Worm (Caenorhabditis elegans) whole organism, L4 larva: ENCODE results near the gene F15B9.11.
A peak's percentile ranks its signal among the peaks of the same experiment; 100 is the strongest.

ENCODE experiments used
- F44E2.7 ChIP-seq: fragments of 200-800 bp; sonication (Bioruptor generic); IDR thresholded peaks from 2 replicates; pipeline ENCODE4 v2.1.2; 2022; ENCODE audit warnings: missing genetic modification characterization, missing compliant biosample characterization
- F49E8.2 ChIP-seq: sonication (generic microtip); optimal IDR thresholded peaks from 2 replicates; lab custom pipeline; 2016; ENCODE audit warnings: missing compliant biosample characterization, mild to moderate bottlenecking, missing genetic modification characterization, borderline replicate concordance
- Y105C5A.15 ChIP-seq: fragments of 200-800 bp; sonication (Bioruptor generic); IDR thresholded peaks from 2 replicates; pipeline ENCODE4 v1.3.6; 2022; ENCODE audit warnings: missing genetic modification characterization, missing compliant biosample characterization
- aha-1 ChIP-seq: fragments of 150-350 bp; peaks from one replicate; lab custom pipeline; 2014; ENCODE audit warnings: missing biosample characterization, missing genetic modification characterization
- ceh-62 ChIP-seq: sonication (generic microtip); optimal IDR thresholded peaks from 2 replicates; lab custom pipeline; 2017; ENCODE audit warnings: missing biosample characterization, missing genetic modification characterization
- cey-2 ChIP-seq: sonication (generic microtip); optimal IDR thresholded peaks from 3 replicates; lab custom pipeline; 2017; ENCODE audit warnings: missing genetic modification characterization, mild to moderate bottlenecking, missing compliant biosample characterization, antibody characterized with exemption, borderline replicate concordance; ENCODE audit not compliant: insufficient read depth
- daf-12 ChIP-seq: fragments of 150-350 bp; optimal IDR thresholded peaks from 2 replicates; lab custom pipeline; 2014; ENCODE audit warnings: missing biosample characterization, missing genetic modification reagents, missing genetic modification characterization
- daf-16 ChIP-seq, 3 experiments: sonication (generic microtip); optimal IDR thresholded peaks; 2 replicates each; lab custom pipeline; 2016 to 2017; ENCODE audit warnings: missing genetic modification characterization in 3 of 3, missing genetic modification reagents in 3 of 3, mild to moderate bottlenecking in 2 of 3, missing compliant biosample characterization in 2 of 3, missing biosample characterization in 1 of 3, moderate library complexity in 1 of 3
- dmd-9 ChIP-seq: fragments of 200-800 bp; sonication (Bioruptor generic); IDR thresholded peaks from 2 replicates; pipeline ENCODE4 v1.3.6; 2022; ENCODE audit warnings: missing genetic modification reagents, missing genetic modification characterization, missing compliant biosample characterization
- duxl-1 ChIP-seq: sonication (generic microtip); optimal IDR thresholded peaks from 2 replicates; lab custom pipeline; 2016; ENCODE audit warnings: mild to moderate bottlenecking, missing genetic modification characterization, moderate library complexity, missing compliant biosample characterization; ENCODE audit not compliant: poor library complexity
- dve-1 ChIP-seq: sonication (generic microtip); optimal IDR thresholded peaks from 2 replicates; lab custom pipeline; 2017; ENCODE audit warnings: antibody characterized with exemption, mild to moderate bottlenecking, missing genetic modification characterization, missing compliant biosample characterization; ENCODE audit not compliant: insufficient read depth
- hlh-30 ChIP-seq: sonication (generic microtip); optimal IDR thresholded peaks from 2 replicates; lab custom pipeline; 2017; ENCODE audit warnings: antibody characterized with exemption, mild to moderate bottlenecking, missing genetic modification characterization, missing compliant biosample characterization; ENCODE audit not compliant: insufficient read depth
- jun-1 ChIP-seq: fragments of 150-350 bp; optimal IDR thresholded peaks from 2 replicates; lab custom pipeline; 2014; ENCODE audit warnings: missing biosample characterization, missing genetic modification reagents, missing genetic modification characterization
- lim-7 ChIP-seq: fragments of 200-800 bp; sonication (Bioruptor generic); IDR thresholded peaks from 2 replicates; pipeline ENCODE4 v1.3.6; 2022; ENCODE audit warnings: missing genetic modification characterization, missing compliant biosample characterization
- lin-1 ChIP-seq: fragments of 200-800 bp; sonication (Bioruptor generic); IDR thresholded peaks from 2 replicates; pipeline ENCODE4 v1.3.6; 2022; ENCODE audit warnings: missing genetic modification reagents, missing genetic modification characterization, missing compliant biosample characterization
- lin-15B ChIP-seq: fragments of 150-350 bp; sonication (generic microtip); optimal IDR thresholded peaks from 3 replicates; lab custom pipeline; 2014; ENCODE audit warnings: missing biosample characterization, missing genetic modification characterization
- lin-38 ChIP-seq: fragments of 200-800 bp; sonication (Bioruptor generic); IDR thresholded peaks from 2 replicates; pipeline ENCODE4 v1.3.6; 2022; ENCODE audit warnings: missing genetic modification reagents, missing genetic modification characterization, missing compliant biosample characterization
- lsy-2 ChIP-seq, 2 experiments: fragments of 150-350 bp in 1 of 2; sonication (generic microtip) in 1 of 2; optimal IDR thresholded peaks; 2 replicates each; lab custom pipeline; 2014 to 2017; ENCODE audit warnings: missing biosample characterization in 2 of 2, missing genetic modification characterization in 2 of 2
- madf-9 ChIP-seq: fragments of 200-800 bp; sonication (Bioruptor generic); conservative IDR thresholded peaks from 2 replicates; pipeline ENCODE4 v1.3.6; 2022; ENCODE audit warnings: missing genetic modification reagents, missing genetic modification characterization, missing compliant biosample characterization
- mdl-1 ChIP-seq, 2 experiments: fragments of 150-350 bp in 1 of 2; sonication (generic microtip) in 1 of 2; optimal IDR thresholded peaks; 2 replicates each; lab custom pipeline; 2014 to 2017; ENCODE audit warnings: missing biosample characterization in 2 of 2, missing genetic modification characterization in 2 of 2
- nhr-102 ChIP-seq: sonication (generic microtip); optimal IDR thresholded peaks from 2 replicates; lab custom pipeline; 2016; ENCODE audit warnings: mild to moderate bottlenecking, missing genetic modification characterization, moderate library complexity, missing compliant biosample characterization
- nhr-111 ChIP-seq: fragments of 200-800 bp; sonication (Bioruptor generic); optimal IDR thresholded peaks from 2 replicates; lab custom pipeline; 2018; ENCODE audit warnings: mild to moderate bottlenecking, missing genetic modification characterization, missing compliant biosample characterization
- nhr-28 ChIP-seq: fragments of 150-350 bp; optimal IDR thresholded peaks from 2 replicates; lab custom pipeline; 2014; ENCODE audit warnings: missing biosample characterization, missing genetic modification characterization
- nhr-48 ChIP-seq: sonication (generic microtip); optimal IDR thresholded peaks from 2 replicates; lab custom pipeline; 2016; ENCODE audit warnings: mild to moderate bottlenecking, missing genetic modification characterization, missing compliant biosample characterization
- skn-1 ChIP-seq: fragments of 150-350 bp; optimal IDR thresholded peaks from 2 replicates; lab custom pipeline; 2014; ENCODE audit warnings: missing biosample characterization, missing genetic modification characterization
- snpc-4 ChIP-seq: fragments of 150-350 bp; optimal IDR thresholded peaks from 2 replicates; lab custom pipeline; 2014; ENCODE audit warnings: missing biosample characterization, missing genetic modification characterization
- spr-1 ChIP-seq: sonication (generic microtip); optimal IDR thresholded peaks from 2 replicates; lab custom pipeline; 2016; ENCODE audit warnings: mild to moderate bottlenecking, missing genetic modification characterization, missing compliant biosample characterization
- spr-3 ChIP-seq: fragments of 200-800 bp; sonication (Bioruptor generic); optimal IDR thresholded peaks from 2 replicates; lab custom pipeline; 2018; ENCODE audit warnings: mild to moderate bottlenecking, missing genetic modification characterization, missing compliant biosample characterization
- unc-130 ChIP-seq: sonication (generic microtip); optimal IDR thresholded peaks from 2 replicates; lab custom pipeline; 2016; ENCODE audit warnings: missing genetic modification reagents, missing genetic modification characterization, missing compliant biosample characterization
- unc-39 ChIP-seq: sonication (generic microtip); optimal IDR thresholded peaks from 2 replicates; lab custom pipeline; 2017; ENCODE audit warnings: missing biosample characterization, missing genetic modification characterization
- unc-62 ChIP-seq, 3 experiments: fragments of 150-350 bp in 1 of 3; sonication (generic microtip); optimal IDR thresholded peaks in 2 of 3; peaks in 1 of 3; 1 replicate in 1 of 3; 2 replicates in 2 of 3; lab custom pipeline; 2014 to 2017; ENCODE audit warnings: missing biosample characterization in 3 of 3, missing genetic modification characterization in 3 of 3, missing genetic modification reagents in 3 of 3, missing genotype in 1 of 3
- ztf-7 ChIP-seq: fragments of 150-350 bp; optimal IDR thresholded peaks from 2 replicates; lab custom pipeline; 2014; ENCODE audit warnings: missing biosample characterization, missing genetic modification characterization

F15B9.11 gene

ce11 chrV:12963192-12963591 is 29.5 kb downstream of the F15B9.11 start, which contains the start of gene hrg-9:
Gene hrg-9, minus strand, starts transcription at chrV:12963343.
- TF ChIP-seq daf-16 (GFP tag; optimal IDR thresholded peaks at IDR 0.05; lab: Kevin White, UChicago) (peak in 1 of 2 experiments; percentile 47), daf-16 (tag; optimal IDR thresholded peaks at IDR 0.05; lab: Kevin White, UChicago) (peak; percentile 23), lin-15B (tag; lab: Kevin White, UChicago) (no peak), lsy-2 (tag; optimal IDR thresholded peaks at IDR 0.05; lab: Kevin White, UChicago) (peak in 1 of 2 experiments; percentile 28), ceh-62 (tag; lab: Kevin White, UChicago) (no peak), hlh-30 (tag; lab: Kevin White, UChicago) (peak; percentile 38), ztf-7 (tag; lab: Kevin White, UChicago) (peak; percentile 95), jun-1 (no peak), nhr-28 (tag; lab: Kevin White, UChicago) (peak; percentile 37), unc-130 (no peak), daf-12 (tag; lab: Kevin White, UChicago) (no peak), F49E8.2 (tag; lab: Kevin White, UChicago) (no peak), duxl-1 (tag; lab: Kevin White, UChicago) (no peak), dve-1 (peak; percentile 52), lin-1 (GFP tag; lab: Robert Waterston, UW) (no peak)

DNA sequence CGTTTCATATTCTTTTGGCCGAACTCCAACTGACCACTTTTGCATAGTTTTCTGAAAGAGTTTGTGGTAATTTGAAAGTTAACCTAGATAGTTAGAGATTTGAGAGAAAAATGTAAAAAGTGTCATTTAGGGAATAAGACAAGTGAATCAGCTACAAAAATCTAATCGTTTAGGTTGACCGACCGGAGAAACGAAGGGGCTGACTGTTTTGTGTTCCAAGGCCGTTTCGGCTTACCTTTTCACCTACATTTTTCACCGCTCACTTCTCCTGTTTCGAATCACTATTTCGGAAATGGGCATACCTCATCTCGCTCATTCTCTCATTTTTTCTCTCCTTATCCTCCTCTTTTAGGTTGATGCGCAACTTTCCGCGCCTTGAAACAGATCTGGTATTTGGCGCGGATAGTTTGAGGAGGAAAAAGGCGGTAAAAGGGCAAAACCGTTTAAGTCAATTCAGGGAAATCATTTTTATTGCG is 31.6 kb downstream of the F15B9.11 start, which contains the start of gene mpst-7:
mpst-7 (minus strand) TSS at position 51 of the 476 bp plus-strand sequence.
- TF ChIP-seq snpc-4 (no peak), lin-38 (GFP tag; lab: Robert Waterston, UW) (no peak), nhr-48 (tag; lab: Kevin White, UChicago) (no peak), nhr-28 (tag; lab: Kevin White, UChicago) (peak; percentile 12), unc-62 (GFP tag; optimal IDR thresholded peaks at IDR 0.05 in 1 of 2; lab: Kevin White, UChicago) (peak in 1 of 2 experiments; percentile 25), unc-62 (tag; optimal IDR thresholded peaks at IDR 0.05; lab: Kevin White, UChicago) (no peak), mdl-1 (tag; optimal IDR thresholded peaks at IDR 0.05; lab: Kevin White, UChicago) (no peak), ztf-7 (tag; lab: Kevin White, UChicago) (no peak), daf-16 (GFP tag; optimal IDR thresholded peaks at IDR 0.05; lab: Kevin White, UChicago) (no peak), daf-16 (tag; optimal IDR thresholded peaks at IDR 0.05; lab: Kevin White, UChicago) (no peak), madf-9 (no peak), nhr-102 (no peak), cey-2 (no peak), spr-1 (tag; lab: Kevin White, UChicago) (no peak), lim-7 (GFP tag; lab: Robert Waterston, UW) (no peak), unc-39 (tag; lab: Kevin White, UChicago) (no peak), skn-1 (tag; lab: Kevin White, UChicago) (no peak), spr-3 (GFP tag; lab: Kevin White, UChicago) (no peak), Y105C5A.15 (GFP tag; lab: Robert Waterston, UW) (no peak)

- TF ChIP-seq lim-7 (GFP tag; lab: Robert Waterston, UW), result no peak
- TF ChIP-seq aha-1 (tag; lab: Kevin White, UChicago), result peak; percentile 76
- peak in 1 of 2 experiments; percentile 77 for TF ChIP-seq unc-62 (GFP tag; optimal IDR thresholded peaks at IDR 0.05 in 1 of 2; lab: Kevin White, UChicago)
- no peak for TF ChIP-seq unc-62 (tag; optimal IDR thresholded peaks at IDR 0.05; lab: Kevin White, UChicago)
Observed at ce11 chrV:12954261-12954660, 38.4 kb downstream of the F15B9.11 start.

ce11 chrV:12953702-12954101 is 39.0 kb downstream of the F15B9.11 start, which contains the start of gene eif-3.K:
Gene eif-3.K, plus strand, starts transcription at chrV:12954002.
- no peak for TF ChIP-seq F44E2.7 (GFP tag; lab: Robert Waterston, UW)
- peak in 1 of 2 experiments; percentile 24 for TF ChIP-seq unc-62 (GFP tag; optimal IDR thresholded peaks at IDR 0.05 in 1 of 2; lab: Kevin White, UChicago)
- no peak for TF ChIP-seq unc-62 (tag; optimal IDR thresholded peaks at IDR 0.05; lab: Kevin White, UChicago)
- TF ChIP-seq dmd-9 (GFP tag; lab: Robert Waterston, UW), result no peak
- TF ChIP-seq nhr-111 (GFP tag; lab: Kevin White, UChicago), result no peak
